Worm (Caenorhabditis elegans) whole organism, L3 larva: ENCODE data around the gene C17H12.11.

Experiments used
- R02D3.7 ChIP-seq: fragments of 150-350 bp; optimal IDR thresholded peaks from 2 replicates; lab custom pipeline; 2014; ENCODE audit warnings: missing biosample characterization, missing genetic modification characterization
- ZK546.5 ChIP-seq: sonication (generic microtip); optimal IDR thresholded peaks from 2 replicates; lab custom pipeline; 2017; ENCODE audit warnings: missing biosample characterization, missing genetic modification characterization
- aly-2 ChIP-seq: fragments of 150-350 bp; optimal IDR thresholded peaks from 2 replicates; lab custom pipeline; 2014; ENCODE audit warnings: missing biosample characterization, missing genetic modification characterization
- ama-1 ChIP-seq: fragments of 150-350 bp; optimal IDR thresholded peaks from 2 replicates; lab custom pipeline; 2018
- ceh-16 ChIP-seq: sonication (generic microtip); optimal IDR thresholded peaks from 2 replicates; lab custom pipeline; 2017; ENCODE audit warnings: missing biosample characterization, missing genetic modification characterization
- ceh-28 ChIP-seq: fragments of 150-350 bp; optimal IDR thresholded peaks from 2 replicates; lab custom pipeline; 2014; ENCODE audit warnings: missing biosample characterization, missing genetic modification reagents, missing genetic modification characterization
- ceh-82 ChIP-seq: fragments of 150-350 bp; optimal IDR thresholded peaks from 2 replicates; lab custom pipeline; 2014; ENCODE audit warnings: missing biosample characterization, missing genetic modification characterization
- ceh-9 ChIP-seq: sonication (generic microtip); optimal IDR thresholded peaks from 2 replicates; lab custom pipeline; 2018; ENCODE audit warnings: missing biosample characterization, missing genetic modification characterization
- daf-12 ChIP-seq: fragments of 150-350 bp; optimal IDR thresholded peaks from 2 replicates; lab custom pipeline; 2014; ENCODE audit warnings: missing biosample characterization, missing genetic modification reagents, missing genetic modification characterization
- egl-27 ChIP-seq: sonication (generic microtip); optimal IDR thresholded peaks from 4 replicates; lab custom pipeline; 2017; ENCODE audit warnings: missing biosample characterization, missing genetic modification reagents, missing genetic modification characterization
- egl-5 ChIP-seq: fragments of 150-350 bp; optimal IDR thresholded peaks from 2 replicates; lab custom pipeline; 2017; ENCODE audit warnings: missing biosample characterization, missing genetic modification reagents, missing genetic modification characterization, inconsistent platforms
- elt-1 ChIP-seq: fragments of 150-350 bp; optimal IDR thresholded peaks from 2 replicates; lab custom pipeline; 2014; ENCODE audit warnings: missing biosample characterization, missing genetic modification characterization
- elt-2 ChIP-seq: sonication (generic microtip); optimal IDR thresholded peaks from 2 replicates; lab custom pipeline; 2016; ENCODE audit warnings: missing genetic modification reagents, mild to moderate bottlenecking, missing genetic modification characterization, missing compliant biosample characterization
- elt-3 ChIP-seq, 3 experiments: fragments of 150-350 bp in 1 of 3; sonication (generic microtip) in 2 of 3; optimal IDR thresholded peaks; 2 replicates in 2 of 3; 4 replicates in 1 of 3; lab custom pipeline; 2014 to 2017; ENCODE audit warnings: missing biosample characterization in 3 of 3, missing genetic modification characterization in 3 of 3
- eor-1 ChIP-seq, 2 experiments: fragments of 150-350 bp; optimal IDR thresholded peaks; 2 replicates each; lab custom pipeline; 2014 to 2018; ENCODE audit warnings: missing biosample characterization in 2 of 2, missing genetic modification characterization in 2 of 2
- fkh-10 ChIP-seq: sonication (generic microtip); optimal IDR thresholded peaks from 2 replicates; lab custom pipeline; 2017; ENCODE audit warnings: missing biosample characterization, missing genetic modification reagents, missing genetic modification characterization
- fkh-2 ChIP-seq: fragments of 150-350 bp; optimal IDR thresholded peaks from 2 replicates; lab custom pipeline; 2014; ENCODE audit warnings: missing biosample characterization, missing genetic modification reagents, missing genetic modification characterization
- fos-1 ChIP-seq: fragments of 150-350 bp; optimal IDR thresholded peaks from 2 replicates; lab custom pipeline; 2014; ENCODE audit warnings: missing biosample characterization, missing genetic modification characterization
- hmg-11 ChIP-seq: sonication (generic microtip); optimal IDR thresholded peaks from 2 replicates; lab custom pipeline; 2016; ENCODE audit warnings: missing genetic modification characterization, missing compliant biosample characterization
- jun-1 ChIP-seq: fragments of 150-350 bp; optimal IDR thresholded peaks from 2 replicates; lab custom pipeline; 2014; ENCODE audit warnings: missing biosample characterization, missing genetic modification reagents, missing genetic modification characterization
- lin-15B ChIP-seq: fragments of 150-350 bp; optimal IDR thresholded peaks from 2 replicates; lab custom pipeline; 2014; ENCODE audit warnings: missing biosample characterization, missing genetic modification characterization
- lin-39 ChIP-seq: fragments of 150-350 bp; optimal IDR thresholded peaks from 2 replicates; lab custom pipeline; 2018; ENCODE audit warnings: missing biosample characterization, missing genetic modification reagents, missing genetic modification characterization
- lsy-12 ChIP-seq: sonication (generic microtip); optimal IDR thresholded peaks from 2 replicates; lab custom pipeline; 2016; ENCODE audit warnings: mild to moderate bottlenecking, missing genetic modification characterization, missing compliant biosample characterization
- mdl-1 ChIP-seq: fragments of 150-350 bp; optimal IDR thresholded peaks from 2 replicates; lab custom pipeline; 2014; ENCODE audit warnings: missing biosample characterization, missing genetic modification characterization
- mml-1 ChIP-seq: fragments of 150-350 bp; sonication (generic microtip); optimal IDR thresholded peaks from 3 replicates; lab custom pipeline; 2014; ENCODE audit warnings: missing biosample characterization, missing genetic modification characterization
- nfya-1 ChIP-seq: sonication (generic microtip); optimal IDR thresholded peaks from 2 replicates; lab custom pipeline; 2017; ENCODE audit warnings: missing genetic modification characterization, mild to moderate bottlenecking, missing compliant biosample characterization, antibody characterized with exemption, moderate library complexity; ENCODE audit not compliant: insufficient read depth
- nhr-11 ChIP-seq: fragments of 150-350 bp; optimal IDR thresholded peaks from 2 replicates; lab custom pipeline; 2014; ENCODE audit warnings: missing biosample characterization, missing genetic modification characterization
- nhr-12 ChIP-seq: fragments of 150-350 bp; optimal IDR thresholded peaks from 2 replicates; lab custom pipeline; 2014; ENCODE audit warnings: missing biosample characterization, missing genetic modification characterization
- nhr-23 ChIP-seq: fragments of 150-350 bp; optimal IDR thresholded peaks from 2 replicates; lab custom pipeline; 2014; ENCODE audit warnings: missing biosample characterization, missing genetic modification reagents, missing genetic modification characterization
- nhr-237 ChIP-seq: fragments of 150-350 bp; optimal IDR thresholded peaks from 2 replicates; lab custom pipeline; 2014; ENCODE audit warnings: missing biosample characterization, missing genetic modification characterization
- nhr-25 ChIP-seq: sonication (generic microtip); optimal IDR thresholded peaks from 2 replicates; lab custom pipeline; 2017; ENCODE audit warnings: missing biosample characterization, missing genetic modification characterization
- nhr-28 ChIP-seq: fragments of 150-350 bp; optimal IDR thresholded peaks from 2 replicates; lab custom pipeline; 2014; ENCODE audit warnings: missing biosample characterization, missing genetic modification characterization
- nhr-43 ChIP-seq: sonication (generic microtip); optimal IDR thresholded peaks from 2 replicates; lab custom pipeline; 2016; ENCODE audit warnings: mild to moderate bottlenecking, missing genetic modification characterization, missing compliant biosample characterization; ENCODE audit not compliant: poor library complexity, severe bottlenecking
- nhr-67 ChIP-seq: fragments of 150-350 bp; optimal IDR thresholded peaks from 2 replicates; lab custom pipeline; 2014; ENCODE audit warnings: missing biosample characterization, missing genetic modification characterization
- nhr-76 ChIP-seq: fragments of 150-350 bp; sonication (generic microtip); optimal IDR thresholded peaks from 5 replicates; lab custom pipeline; 2014; ENCODE audit warnings: missing biosample characterization, missing genetic modification characterization
- nhr-77 ChIP-seq: fragments of 150-350 bp; optimal IDR thresholded peaks from 2 replicates; lab custom pipeline; 2014; ENCODE audit warnings: missing biosample characterization, missing genetic modification characterization
- pha-4 ChIP-seq: fragments of 150-350 bp; optimal IDR thresholded peaks from 2 replicates; lab custom pipeline; 2014; ENCODE audit warnings: missing biosample characterization, missing genetic modification reagents, missing genetic modification characterization
- pqm-1 ChIP-seq: fragments of 150-350 bp; optimal IDR thresholded peaks from 2 replicates; lab custom pipeline; 2017; ENCODE audit warnings: missing biosample characterization, missing genetic modification characterization, inconsistent platforms
- sea-2 ChIP-seq: fragments of 150-350 bp; sonication (generic microtip); optimal IDR thresholded peaks from 4 replicates; lab custom pipeline; 2014; ENCODE audit warnings: missing biosample characterization, missing genetic modification reagents, missing genetic modification characterization
- skn-1 ChIP-seq: fragments of 150-350 bp; optimal IDR thresholded peaks from 2 replicates; lab custom pipeline; 2014; ENCODE audit warnings: missing biosample characterization, missing genetic modification characterization
- snpc-4 ChIP-seq: fragments of 150-350 bp; optimal IDR thresholded peaks from 2 replicates; lab custom pipeline; 2014; ENCODE audit warnings: missing biosample characterization, missing genetic modification characterization
- tbx-2 ChIP-seq: sonication (generic microtip); optimal IDR thresholded peaks from 2 replicates; lab custom pipeline; 2016; ENCODE audit warnings: mild to moderate bottlenecking, missing genetic modification characterization, missing compliant biosample characterization
- unc-39 ChIP-seq: sonication (generic microtip); optimal IDR thresholded peaks from 4 replicates; lab custom pipeline; 2017; ENCODE audit warnings: missing biosample characterization, missing genetic modification characterization
- unc-62 ChIP-seq: fragments of 150-350 bp; sonication (generic microtip); optimal IDR thresholded peaks from 4 replicates; lab custom pipeline; 2014; ENCODE audit warnings: missing biosample characterization, missing genetic modification reagents, missing genetic modification characterization
- zag-1 ChIP-seq: fragments of 150-350 bp; optimal IDR thresholded peaks from 2 replicates; lab custom pipeline; 2014; ENCODE audit warnings: missing biosample characterization, missing genetic modification characterization
- ztf-11 ChIP-seq: fragments of 150-350 bp; optimal IDR thresholded peaks from 2 replicates; lab custom pipeline; 2014; ENCODE audit warnings: missing biosample characterization, missing genetic modification characterization
- ztf-4 ChIP-seq: fragments of 150-350 bp; optimal IDR thresholded peaks from 2 replicates; lab custom pipeline; 2014; ENCODE audit warnings: missing biosample characterization, missing genetic modification characterization

The C17H12.11 gene

ce11 chrIV:6802132-6802531, at the start of gene C17H12.11, which contains the start of gene cest-4:
Gene C17H12.11, plus strand, starts transcription at chrIV:6802387.
Gene cest-4, minus strand, starts transcription at chrIV:6802337.
- TF ChIP-seq elt-2 (tag; lab: Kevin White, UChicago) = peak; percentile 79
- TF ChIP-seq ztf-4 (tag; lab: Kevin White, UChicago) = no peak
- TF ChIP-seq unc-39 (tag; lab: Kevin White, UChicago) = no peak
- TF ChIP-seq pqm-1 (tag; lab: Kevin White, UChicago) = peak; percentile 91
- TF ChIP-seq lsy-12 (tag; lab: Kevin White, UChicago) = no peak
- TF ChIP-seq ceh-82 (tag; lab: Kevin White, UChicago) = no peak

- TF ChIP-seq egl-27 (peak; percentile 73), fos-1 (tag; lab: Kevin White, UChicago) (no peak), ztf-11 (tag; lab: Kevin White, UChicago) (no peak), ceh-28 (tag; lab: Kevin White, UChicago) (peak; percentile 58), nhr-11 (tag; lab: Kevin White, UChicago) (no peak), lin-15B (tag; lab: Kevin White, UChicago) (peak; percentile 78), sea-2 (no peak), nhr-67 (peak; percentile 3), nhr-12 (tag; lab: Kevin White, UChicago) (no peak), lsy-12 (tag; lab: Kevin White, UChicago) (peak; percentile 68), aly-2 (tag; lab: Kevin White, UChicago) (no peak), tbx-2 (tag; lab: Kevin White, UChicago) (peak; percentile 72), zag-1 (tag; lab: Kevin White, UChicago) (peak; percentile 47), ztf-4 (tag; lab: Kevin White, UChicago) (no peak), hmg-11 (tag; lab: Kevin White, UChicago) (peak; percentile 95), nhr-25 (tag; lab: Kevin White, UChicago) (peak; percentile 57), nhr-76 (tag; lab: Kevin White, UChicago) (no peak), ama-1 (lab: Kevin White, UChicago) (peak; percentile 68), nhr-28 (no peak), skn-1 (peak; percentile 63), ceh-16 (peak; percentile 63), pha-4 (tag; lab: Kevin White, UChicago) (peak; percentile 89), jun-1 (tag; lab: Kevin White, UChicago) (peak; percentile 89), nhr-43 (tag; lab: Kevin White, UChicago) (peak; percentile 67), R02D3.7 (tag; lab: Kevin White, UChicago) (peak; percentile 48), lin-39 (tag; lab: Kevin White, UChicago) (peak; percentile 74), unc-62 (GFP tag; lab: Kevin White, UChicago) (peak; percentile 58), elt-3 (tag; optimal IDR thresholded peaks at IDR 0.05; lab: Kevin White, UChicago) (no peak), elt-1 (tag; lab: Kevin White, UChicago) (peak; percentile 14), nhr-77 (tag; lab: Kevin White, UChicago) (peak; percentile 10), ceh-9 (no peak), snpc-4 (peak; percentile 81), nhr-237 (tag; lab: Kevin White, UChicago) (no peak), nhr-23 (tag; lab: Kevin White, UChicago) (peak; percentile 90), unc-39 (tag; lab: Kevin White, UChicago) (peak; percentile 12), nfya-1 (tag; lab: Kevin White, UChicago) (peak; percentile 92), egl-5 (tag; lab: Kevin White, UChicago) (peak; percentile 71), mdl-1 (tag; lab: Kevin White, UChicago) (no peak), daf-12 (no peak), fkh-2 (tag; lab: Kevin White, UChicago) (no peak), eor-1 (tag; optimal IDR thresholded peaks at IDR 0.05; lab: Kevin White, UChicago) (no peak), pqm-1 (tag; lab: Kevin White, UChicago) (peak; percentile 54), fkh-10 (peak; percentile 76), ceh-82 (tag; lab: Kevin White, UChicago) (no peak), elt-2 (tag; lab: Kevin White, UChicago) (peak; percentile 72), mml-1 (no peak), ZK546.5 (tag; lab: Kevin White, UChicago) (no peak)
Measured at ce11 chrIV:6756374-6756773, 45.8 kb upstream of the C17H12.11 start.
